Fruit fly (Drosophila melanogaster) whole organism, embryonic: ENCODE results near the gene ssp.

Experiments
- Abd-B ChIP-seq: fragments of 200-800 bp; sonication (Bioruptor generic); optimal IDR thresholded peaks from 2 replicates; lab custom pipeline; 2018; ENCODE audit warnings: missing biosample characterization, mild to moderate bottlenecking, missing genetic modification characterization, moderate library complexity
- B-H1 ChIP-seq: fragments of 200-800 bp; sonication (Bioruptor generic); IDR thresholded peaks from 3 replicates; pipeline ENCODE4 v1.3.6; 2022; ENCODE audit warnings: missing biosample characterization, missing genetic modification characterization
- CG10147 ChIP-seq: fragments of 200-800 bp; sonication (Bioruptor generic); optimal IDR thresholded peaks from 2 replicates; lab custom pipeline; 2019; ENCODE audit warnings: missing biosample characterization, mild to moderate bottlenecking, missing genetic modification characterization, moderate library complexity
- CG10462 ChIP-seq: fragments of 200-800 bp; sonication (Bioruptor generic); optimal IDR thresholded peaks from 2 replicates; lab custom pipeline; 2016; ENCODE audit warnings: missing biosample characterization, missing genetic modification characterization
- CG11695 ChIP-seq: fragments of 200-800 bp; sonication (Bioruptor generic); IDR thresholded peaks from 3 replicates; pipeline ENCODE4 v1.3.6; 2022; ENCODE audit warnings: missing biosample characterization, missing genetic modification characterization
- CG12659 ChIP-seq: fragments of 200-800 bp; sonication (Bioruptor generic); optimal IDR thresholded peaks from 3 replicates; lab custom pipeline; 2017; ENCODE audit warnings: mild to moderate bottlenecking, missing biosample characterization, missing genetic modification reagents, missing genetic modification characterization
- CG12744 ChIP-seq: fragments of 200-800 bp; sonication (Bioruptor generic); optimal IDR thresholded peaks from 2 replicates; lab custom pipeline; 2016; ENCODE audit warnings: missing biosample characterization, missing genetic modification characterization
- CG12942 ChIP-seq: fragments of 200-800 bp; sonication (Bioruptor generic); optimal IDR thresholded peaks from 3 replicates; lab custom pipeline; 2016; ENCODE audit warnings: missing biosample characterization, missing genetic modification characterization
- CG14860 ChIP-seq: fragments of 200-800 bp; sonication (Bioruptor generic); IDR thresholded peaks from 3 replicates; pipeline ENCODE4 v1.3.6; 2022; ENCODE audit warnings: missing biosample characterization, missing genetic modification characterization; ENCODE audit not compliant: partially characterized antibody
- CG15269 ChIP-seq: fragments of 200-800 bp; sonication (Bioruptor generic); optimal IDR thresholded peaks from 2 replicates; lab custom pipeline; 2018; ENCODE audit warnings: missing biosample characterization, mild to moderate bottlenecking, missing genetic modification characterization, moderate library complexity
- CG17328 ChIP-seq: fragments of 200-800 bp; sonication (Bioruptor generic); IDR thresholded peaks from 2 replicates; pipeline ENCODE4 v1.3.6; 2022; ENCODE audit warnings: missing biosample characterization, missing genetic modification characterization
- CG17359 ChIP-seq: fragments of 200-800 bp; sonication (Bioruptor generic); optimal IDR thresholded peaks from 3 replicates; lab custom pipeline; 2018; ENCODE audit warnings: missing biosample characterization, mild to moderate bottlenecking, missing genetic modification characterization, moderate library complexity
- CG17361 ChIP-seq: fragments of 200-800 bp; sonication (Bioruptor generic); IDR thresholded peaks from 3 replicates; pipeline ENCODE4 v1.3.6; 2022; ENCODE audit warnings: missing biosample characterization, missing genetic modification characterization
- CG17829 ChIP-seq: fragments of 200-800 bp; optimal IDR thresholded peaks from 2 replicates; lab custom pipeline; 2019; ENCODE audit warnings: missing biosample characterization, mild to moderate bottlenecking, missing genetic modification characterization, moderate library complexity
- CG18764 ChIP-seq: fragments of 200-800 bp; sonication (Bioruptor generic); optimal IDR thresholded peaks from 3 replicates; lab custom pipeline; 2016; ENCODE audit warnings: missing biosample characterization, missing genetic modification characterization
- CG2875 ChIP-seq: fragments of 200-800 bp; sonication (Bioruptor generic); optimal IDR thresholded peaks from 2 replicates; lab custom pipeline; 2017; ENCODE audit warnings: missing biosample characterization, mild to moderate bottlenecking, missing genetic modification characterization, missing genetic modification reagents
- CG30431 ChIP-seq: fragments of 200-800 bp; sonication (Bioruptor generic); optimal IDR thresholded peaks from 2 replicates; lab custom pipeline; 2017; ENCODE audit warnings: missing biosample characterization, missing genetic modification characterization
- CG31224 ChIP-seq: fragments of 200-800 bp; sonication (Bioruptor generic); IDR thresholded peaks from 2 replicates; pipeline ENCODE4 v1.3.6; 2022; ENCODE audit warnings: missing biosample characterization, missing genetic modification characterization
- CG3163 ChIP-seq: fragments of 200-800 bp; sonication (Bioruptor generic); optimal IDR thresholded peaks from 3 replicates; lab custom pipeline; 2016; ENCODE audit warnings: missing biosample characterization, missing genetic modification characterization
- CG32772 ChIP-seq: fragments of 200-800 bp; sonication (Bioruptor generic); IDR thresholded peaks from 2 replicates; pipeline ENCODE4 v1.3.6; 2022; ENCODE audit warnings: missing biosample characterization, missing genetic modification characterization
- CG4820 ChIP-seq: fragments of 200-800 bp; sonication (Bioruptor generic); optimal IDR thresholded peaks from 3 replicates; lab custom pipeline; 2016; ENCODE audit warnings: missing biosample characterization, missing genetic modification characterization
- CG4854 ChIP-seq: fragments of 200-800 bp; sonication (Bioruptor generic); optimal IDR thresholded peaks from 2 replicates; lab custom pipeline; 2016; ENCODE audit warnings: missing biosample characterization, missing genetic modification characterization, inconsistent platforms
- CG6254 ChIP-seq: fragments of 200-800 bp; sonication (Bioruptor generic); optimal IDR thresholded peaks from 3 replicates; lab custom pipeline; 2017; ENCODE audit warnings: mild to moderate bottlenecking, missing biosample characterization, missing genetic modification reagents, missing genetic modification characterization
- CG6854 ChIP-seq: fragments of 200-800 bp; sonication (Bioruptor generic); optimal IDR thresholded peaks from 3 replicates; lab custom pipeline; 2017; ENCODE audit warnings: missing biosample characterization, mild to moderate bottlenecking, missing genetic modification characterization
- CG7928 ChIP-seq: fragments of 200-800 bp; sonication (Bioruptor generic); optimal IDR thresholded peaks from 2 replicates; lab custom pipeline; 2017; ENCODE audit warnings: missing biosample characterization, mild to moderate bottlenecking, missing genetic modification characterization
- CHES-1-like ChIP-seq: fragments of 200-800 bp; sonication (Bioruptor generic); optimal IDR thresholded peaks from 2 replicates; lab custom pipeline; 2016; ENCODE audit warnings: missing biosample characterization, missing genetic modification characterization
- D19A ChIP-seq: fragments of 200-800 bp; optimal IDR thresholded peaks from 3 replicates; lab custom pipeline; 2019; ENCODE audit warnings: missing biosample characterization, mild to moderate bottlenecking, missing genetic modification characterization, moderate library complexity
- Dp ChIP-seq: fragments of 200-800 bp; sonication (Bioruptor generic); optimal IDR thresholded peaks from 2 replicates; lab custom pipeline; 2018; ENCODE audit warnings: missing biosample characterization, mild to moderate bottlenecking, missing genetic modification characterization, moderate library complexity
- HmgZ ChIP-seq: fragments of 200-800 bp; sonication (Bioruptor generic); optimal IDR thresholded peaks from 2 replicates; lab custom pipeline; 2018; ENCODE audit warnings: missing biosample characterization, mild to moderate bottlenecking, missing genetic modification characterization
- Hr39 ChIP-seq: fragments of >200 bp; optimal IDR thresholded peaks from 2 replicates; lab custom pipeline; 2017
- Nf-YA ChIP-seq: fragments of 200-800 bp; sonication (Bioruptor generic); IDR thresholded peaks from 2 replicates; pipeline ENCODE4 v1.3.6; 2022; ENCODE audit warnings: missing biosample characterization, missing genetic modification characterization
- Six4 ChIP-seq: fragments of 200-800 bp; sonication (Bioruptor generic); optimal IDR thresholded peaks from 2 replicates; lab custom pipeline; 2016; ENCODE audit warnings: missing biosample characterization, missing genetic modification characterization
- bowl ChIP-seq: fragments of 200-800 bp; sonication (Bioruptor generic); IDR thresholded peaks from 2 replicates; pipeline ENCODE4 v1.3.6; 2022; ENCODE audit warnings: missing biosample characterization, missing genetic modification characterization
- crol ChIP-seq: fragments of 200-800 bp; sonication (Bioruptor generic); IDR thresholded peaks from 2 replicates; pipeline ENCODE4 v1.3.6; 2022; ENCODE audit warnings: missing biosample characterization, missing genetic modification characterization
- en ChIP-seq: fragments of 200-800 bp; sonication (Bioruptor generic); optimal IDR thresholded peaks from 2 replicates; lab custom pipeline; 2016; ENCODE audit warnings: missing biosample characterization, missing genetic modification characterization
- ewg ChIP-seq: fragments of 200-800 bp; sonication (Bioruptor generic); optimal IDR thresholded peaks from 3 replicates; lab custom pipeline; 2017; ENCODE audit warnings: mild to moderate bottlenecking, missing biosample characterization, missing genetic modification reagents, missing genetic modification characterization
- gcm2 ChIP-seq: fragments of 200-800 bp; sonication (Bioruptor generic); optimal IDR thresholded peaks from 2 replicates; lab custom pipeline; 2016; ENCODE audit warnings: missing biosample characterization, missing genetic modification characterization
- gfzf ChIP-seq: fragments of 200-800 bp; sonication (Bioruptor generic); optimal IDR thresholded peaks from 2 replicates; lab custom pipeline; 2016; ENCODE audit warnings: missing biosample characterization, mild to moderate bottlenecking, missing genetic modification characterization, moderate library complexity
- hb ChIP-seq: fragments of 200-800 bp; sonication (Bioruptor generic); IDR thresholded peaks from 3 replicates; pipeline ENCODE4 v1.3.6; 2022; ENCODE audit warnings: missing biosample characterization, missing genetic modification characterization; ENCODE audit not compliant: partially characterized antibody
- inv ChIP-seq: fragments of 200-800 bp; sonication (Bioruptor generic); IDR thresholded peaks from 2 replicates; pipeline ENCODE4 v1.3.6; 2022; ENCODE audit warnings: missing biosample characterization, missing genetic modification characterization; ENCODE audit not compliant: partially characterized antibody
- jing ChIP-seq: fragments of 200-800 bp; sonication (Bioruptor generic); optimal IDR thresholded peaks from 2 replicates; lab custom pipeline; 2018; ENCODE audit warnings: missing biosample characterization, mild to moderate bottlenecking, missing genetic modification characterization
- lbe ChIP-seq: fragments of 200-800 bp; sonication (Bioruptor generic); optimal IDR thresholded peaks from 2 replicates; lab custom pipeline; 2016; ENCODE audit warnings: missing biosample characterization, mild to moderate bottlenecking, missing genetic modification characterization
- lola ChIP-seq, 3 experiments: fragments of >200 bp in 2 of 3; fragments of 200-800 bp in 1 of 3; sonication (Bioruptor generic) in 1 of 3; optimal IDR thresholded peaks; 2 replicates each; lab custom pipeline; 2017 to 2019; ENCODE audit warnings: missing biosample characterization in 3 of 3, missing genetic modification characterization in 3 of 3, mild to moderate bottlenecking in 1 of 3, moderate library complexity in 1 of 3
- nmo ChIP-seq: fragments of 200-800 bp; sonication (Bioruptor generic); optimal IDR thresholded peaks from 2 replicates; lab custom pipeline; 2018; ENCODE audit warnings: missing biosample characterization, mild to moderate bottlenecking, missing genetic modification characterization, moderate library complexity
- onecut ChIP-seq: fragments of 200-800 bp; sonication (Bioruptor generic); IDR thresholded peaks from 2 replicates; pipeline ENCODE4 v1.3.6; 2022; ENCODE audit warnings: missing biosample characterization, missing genetic modification characterization
- pb ChIP-seq: fragments of 200-800 bp; sonication (Bioruptor generic); optimal IDR thresholded peaks from 3 replicates; lab custom pipeline; 2016; ENCODE audit warnings: missing biosample characterization, missing genetic modification characterization
- pfk ChIP-seq: fragments of 200-800 bp; sonication (Bioruptor generic); optimal IDR thresholded peaks from 2 replicates; lab custom pipeline; 2018; ENCODE audit warnings: missing biosample characterization, mild to moderate bottlenecking, missing genetic modification characterization, moderate library complexity
- ranshi ChIP-seq: fragments of 200-800 bp; sonication (Bioruptor generic); IDR thresholded peaks from 2 replicates; pipeline ENCODE4 v1.3.6; 2022; ENCODE audit warnings: missing biosample characterization, missing genetic modification characterization
- ro ChIP-seq: fragments of 200-800 bp; sonication (Bioruptor generic); IDR thresholded peaks from 2 replicates; pipeline ENCODE4 v1.3.6; 2022; ENCODE audit warnings: missing biosample characterization, missing genetic modification characterization
- stc ChIP-seq: fragments of 200-800 bp; sonication (Bioruptor generic); IDR thresholded peaks from 2 replicates; pipeline ENCODE4 v1.3.6; 2022; ENCODE audit warnings: missing biosample characterization, missing genetic modification characterization
- zfh1 ChIP-seq: fragments of 200-800 bp; sonication (Bioruptor generic); IDR thresholded peaks from 3 replicates; pipeline ENCODE4 v1.3.6; 2022; ENCODE audit warnings: missing biosample characterization, missing genetic modification characterization

ssp gene

dm6 chr3L:12083861-12084260, 34.2 kb upstream of the ssp start (continued):
- TF ChIP-seq CG32772 (GFP tag; lab: Robert Waterston, UW) (no peak), Hr39 (lab: Kevin White, UChicago) (no peak), CG17361 (GFP tag; lab: Robert Waterston, UW) (0 out of 3 replicates have a peak, but pooled peaks have one; percentile 42), CG12659 (GFP tag; lab: Kevin White, UChicago) (peak; percentile 40), Dp (no peak), bowl (GFP tag; lab: Robert Waterston, UW) (no peak), ro (no peak), lola (GFP tag; optimal IDR thresholded peaks at IDR 0.05; lab: Kevin White, UChicago) (peak in 1 of 3 experiments; percentile 72), B-H1 (no peak), CG18764 (peak; percentile 45), gfzf (GFP tag; lab: Kevin White, UChicago) (no peak), CG10462 (GFP tag; lab: Kevin White, UChicago) (no peak), en (GFP tag; lab: Kevin White, UChicago) (peak; percentile 43), nmo (GFP tag; lab: Kevin White, UChicago) (peak; percentile 44), Nf-YA (GFP tag; lab: Robert Waterston, UW) (no peak), CG2875 (GFP tag; lab: Kevin White, UChicago) (peak; percentile 74), CG4820 (peak; percentile 40), inv (GFP tag; lab: Robert Waterston, UW) (no peak), HmgZ (tag; lab: Kevin White, UChicago) (no peak), CG17829 (tag; lab: Kevin White, UChicago) (peak; percentile 70), CG12744 (no peak), onecut (GFP tag; lab: Robert Waterston, UW) (peak; percentile 62), Six4 (GFP tag; lab: Kevin White, UChicago) (peak; percentile 23), hb (no peak), CG3163 (no peak), D19A (tag; lab: Kevin White, UChicago) (peak; percentile 58), CG12942 (GFP tag; lab: Kevin White, UChicago) (no peak), CG17359 (tag; lab: Kevin White, UChicago) (peak; percentile 67), CG11695 (GFP tag; lab: Robert Waterston, UW) (0 out of 3 replicates have a peak, but pooled peaks have one; percentile 38), zfh1 (0 out of 3 replicates have a peak, but pooled peaks have one; percentile 23), gcm2 (no peak), CG6854 (peak; percentile 66), ranshi (GFP tag; lab: Robert Waterston, UW) (peak; percentile 44; the same call in 1 of the 2 replicates), jing (no peak), CG6254 (peak; percentile 76), CG14860 (GFP tag; lab: Robert Waterston, UW) (no peak), CG31224 (GFP tag; lab: Robert Waterston, UW) (no peak), CG4854 (peak; percentile 31), stc (GFP tag; lab: Robert Waterston, UW) (peak; percentile 28; the same call in 1 of the 2 replicates), CHES-1-like (GFP tag; lab: Kevin White, UChicago) (no peak), CG10147 (GFP tag; lab: Kevin White, UChicago) (peak; percentile 6), lbe (GFP tag; lab: Kevin White, UChicago) (no peak), CG17328 (GFP tag; lab: Robert Waterston, UW) (no peak; the same call in 1 of the 2 replicates), CG15269 (peak; percentile 15), CG30431 (peak; percentile 15), ewg (peak; percentile 9), pb (GFP tag; lab: Kevin White, UChicago) (no peak), pfk (GFP tag; lab: Kevin White, UChicago) (peak; percentile 31), Abd-B (no peak), crol (GFP tag; lab: Robert Waterston, UW) (no peak), CG7928 (no peak)
